Worm (Caenorhabditis elegans): ENCODE results near the gene Y116A8C.25.

The Y116A8C.25 gene

ce11 chrIV:17087384-17088099 lies 9.0 kb upstream of the Y116A8C.25 start, which contains the start of the genes snx-13 and snr-1:
snx-13 (minus strand) TSS chrIV:17087438.
snr-1 (plus strand) TSS chrIV:17088049.
- TF ChIP-seq lin-13 (tag; optimal IDR thresholded peaks at IDR 0.05) (peak; percentile 66), hlh-1 (tag; optimal IDR thresholded peaks at IDR 0.05) (no peak), nhr-28 (tag; optimal IDR thresholded peaks at IDR 0.05) (no peak), M03D4.4 (tag; optimal IDR thresholded peaks at IDR 0.05) (peak; percentile 88), lin-32 (GFP tag; optimal IDR thresholded peaks at IDR 0.05) (peak; percentile 84), pha-4 (tag; optimal IDR thresholded peaks at IDR 0.05) (peak; percentile 50), elt-3 (tag; optimal IDR thresholded peaks at IDR 0.05) (no peak), ham-2 (GFP tag; optimal IDR thresholded peaks at IDR 0.05) (peak; percentile 58), elt-1 (tag; optimal IDR thresholded peaks at IDR 0.05; ENCODE audit: borderline replicate concordance, insufficient read depth) (no peak), bed-3 (GFP tag; optimal IDR thresholded peaks at IDR 0.05) (peak; percentile 82), nhr-2 (tag; optimal IDR thresholded peaks at IDR 0.05) (no peak), sptf-1 (tag; optimal IDR thresholded peaks at IDR 0.05) (peak; percentile 98), mep-1 (tag; optimal IDR thresholded peaks at IDR 0.05) (peak; percentile 77), tbx-8 (GFP tag; optimal IDR thresholded peaks at IDR 0.05) (peak; percentile 90), ceh-39 (tag; optimal IDR thresholded peaks at IDR 0.05) (peak; percentile 58), sem-2 (GFP tag; optimal IDR thresholded peaks at IDR 0.05) (peak; percentile 80), blmp-1 (tag; optimal IDR thresholded peaks at IDR 0.05) (no peak), cnd-1 (tag; optimal IDR thresholded peaks at IDR 0.05) (peak; percentile 92), nhr-12 (tag; optimal IDR thresholded peaks at IDR 0.05) (no peak), mab-5 (tag; optimal IDR thresholded peaks at IDR 0.05) (no peak), ceh-43 (GFP tag; optimal IDR thresholded peaks at IDR 0.05) (peak; percentile 82), snpc-4 (tag; optimal IDR thresholded peaks at IDR 0.05) (no peak), mls-2 (tag; optimal IDR thresholded peaks at IDR 0.05) (peak; percentile 86), ceh-83 (GFP tag; optimal IDR thresholded peaks at IDR 0.05) (peak; percentile 90), ztf-11 (tag; optimal IDR thresholded peaks at IDR 0.05) (no peak), unc-120 (tag; optimal IDR thresholded peaks at IDR 0.05; ENCODE audit: poor library complexity, severe bottlenecking) (peak; percentile 51), nhr-76 (tag; optimal IDR thresholded peaks at IDR 0.05) (no peak), lsy-2 (tag; optimal IDR thresholded peaks at IDR 0.05) (peak; percentile 72), drap-1 (GFP tag; optimal IDR thresholded peaks at IDR 0.05) (peak; percentile 87), zip-8 (tag; optimal IDR thresholded peaks at IDR 0.05) (no peak), unc-39 (tag; optimal IDR thresholded peaks at IDR 0.05) (no peak), nhr-237 (tag; optimal IDR thresholded peaks at IDR 0.05) (peak; percentile 58), ces-1 (GFP tag; optimal IDR thresholded peaks at IDR 0.05) (peak; percentile 71), flh-1 (GFP tag; optimal IDR thresholded peaks at IDR 0.05) (peak; percentile 33), unc-62 (GFP tag; optimal IDR thresholded peaks at IDR 0.05) (no peak)

DNA sequence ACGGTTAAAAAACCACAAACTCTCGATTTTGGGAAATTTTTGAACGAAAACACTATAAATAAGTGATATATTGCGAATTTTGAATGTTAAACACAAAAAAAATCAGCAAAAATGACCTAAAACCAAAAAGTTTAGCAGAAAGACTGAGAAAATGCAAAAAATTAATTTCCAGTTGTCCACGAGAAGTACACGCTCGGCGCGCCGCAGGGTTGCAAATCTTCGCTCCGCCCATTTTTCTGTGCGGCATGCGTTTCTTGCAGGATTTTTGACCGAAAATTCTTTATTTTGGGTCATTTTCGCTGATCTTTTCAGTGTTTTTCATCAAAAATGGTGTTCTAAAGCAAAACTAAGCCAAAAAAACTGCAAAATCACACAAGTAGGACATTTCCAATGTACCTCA lies 6.3 kb upstream of the Y116A8C.25 start:
- TF ChIP-seq drap-1 (GFP tag; optimal IDR thresholded peaks at IDR 0.05) (no peak), snpc-4 (tag; optimal IDR thresholded peaks at IDR 0.05) (no peak), nhr-237 (tag; optimal IDR thresholded peaks at IDR 0.05) (no peak), ceh-39 (tag; optimal IDR thresholded peaks at IDR 0.05) (no peak), lin-13 (tag; optimal IDR thresholded peaks at IDR 0.05) (no peak), mls-2 (tag; optimal IDR thresholded peaks at IDR 0.05) (no peak), cnd-1 (tag; optimal IDR thresholded peaks at IDR 0.05) (no peak), mep-1 (tag; optimal IDR thresholded peaks at IDR 0.05) (no peak), nhr-2 (tag; optimal IDR thresholded peaks at IDR 0.05) (no peak), ztf-11 (tag; optimal IDR thresholded peaks at IDR 0.05) (no peak), unc-120 (tag; optimal IDR thresholded peaks at IDR 0.05; ENCODE audit: poor library complexity, severe bottlenecking) (no peak), ces-1 (GFP tag; optimal IDR thresholded peaks at IDR 0.05) (no peak), mab-5 (tag; optimal IDR thresholded peaks at IDR 0.05) (no peak), nhr-12 (tag; optimal IDR thresholded peaks at IDR 0.05) (no peak)

- TF ChIP-seq blmp-1 (tag; optimal IDR thresholded peaks at IDR 0.05) (no peak), tbx-8 (GFP tag; optimal IDR thresholded peaks at IDR 0.05) (no peak)
Measured at ce11 chrIV:17084317-17084716, 5.8 kb upstream of the Y116A8C.25 start.

Measured in whole organism, mixed stage, embryonic.